Worm (Caenorhabditis elegans): ENCODE data around the gene R11F4.2.

Gene R11F4.2

DNA sequence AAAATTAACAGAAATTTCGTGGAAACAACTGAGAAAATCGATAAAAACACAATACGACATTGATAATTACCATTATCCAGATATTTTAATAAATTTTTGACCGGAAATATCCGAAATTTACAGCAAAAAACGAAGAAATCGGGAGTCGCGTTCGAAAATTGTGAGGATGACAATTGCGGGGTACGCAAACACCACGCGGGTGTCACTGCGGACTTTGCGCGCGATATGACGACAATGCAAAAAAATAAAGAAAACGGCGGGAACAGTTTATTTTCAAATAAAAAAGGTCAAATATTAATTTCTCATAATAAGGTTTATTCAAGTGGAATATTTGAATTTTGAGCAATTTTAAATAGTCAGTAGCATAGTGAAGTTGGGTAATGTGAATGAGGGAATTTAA lies 38.5 kb upstream of the R11F4.2 start, which contains the start of gene rpn-11 (continued):
- TF ChIP-seq fkh-10 (GFP tag; optimal IDR thresholded peaks at IDR 0.05) = peak; percentile 85
- peak; percentile 31 for TF ChIP-seq sup-37 (GFP tag; optimal IDR thresholded peaks at IDR 0.05)
- peak; percentile 65 for TF ChIP-seq zip-4 (GFP tag; optimal IDR thresholded peaks at IDR 0.05)
- TF ChIP-seq nhr-90 (tag; optimal IDR thresholded peaks at IDR 0.05; ENCODE audit: poor library complexity) = peak; percentile 86
- peak; percentile 98 for TF ChIP-seq F16B12.6 (tag; optimal IDR thresholded peaks at IDR 0.05)
- TF ChIP-seq lin-35 (GFP tag; optimal IDR thresholded peaks at IDR 0.05) = peak; percentile 98
- peak; percentile 94 for TF ChIP-seq nhr-47 (tag; optimal IDR thresholded peaks at IDR 0.05)
- TF ChIP-seq irx-1 (tag; optimal IDR thresholded peaks at IDR 0.05) = peak; percentile 75
- no peak for TF ChIP-seq hlh-4 (tag; optimal IDR thresholded peaks at IDR 0.05)
- peak; percentile 18 for TF ChIP-seq unc-30 (tag; optimal IDR thresholded peaks at IDR 0.05)
- TF ChIP-seq nhr-19 (GFP tag; conservative IDR thresholded peaks at IDR 0.05) = peak; percentile 88
- peak; percentile 66 for TF ChIP-seq C16A3.4 (tag; optimal IDR thresholded peaks at IDR 0.05)
- TF ChIP-seq ets-5 (GFP tag; IDR thresholded peaks at IDR 0.05) = no peak
- TF ChIP-seq elt-3 (tag; optimal IDR thresholded peaks at IDR 0.05) = peak in 2 of 6 experiments; percentile 62 to 67
- peak; percentile 96 to 97 (median 97) for TF ChIP-seq dpl-1 (GFP tag; optimal IDR thresholded peaks at IDR 0.05)
- TF ChIP-seq ceh-90 (tag; optimal IDR thresholded peaks at IDR 0.05) = peak; percentile 8
- no peak for TF ChIP-seq zag-1 (tag; optimal IDR thresholded peaks at IDR 0.05)
- peak; percentile 94 for TF ChIP-seq nhr-71 (tag; optimal IDR thresholded peaks at IDR 0.05)
- TF ChIP-seq ama-1 (optimal IDR thresholded peaks at IDR 0.05) = no peak
- TF ChIP-seq unc-98 (GFP tag; IDR thresholded peaks at IDR 0.05) = peak; percentile 27; the same call in 1 of the 2 replicates
- peak; percentile 72 for TF ChIP-seq lin-15B (tag; optimal IDR thresholded peaks at IDR 0.05)
- TF ChIP-seq fkh-4 (tag; optimal IDR thresholded peaks at IDR 0.05; ENCODE audit: borderline replicate concordance) = peak; percentile 64
- TF ChIP-seq lin-14 (GFP tag; optimal IDR thresholded peaks at IDR 0.05) = peak; percentile 83
- TF ChIP-seq skn-1 (tag; optimal IDR thresholded peaks at IDR 0.05) = peak; percentile 99
- no peak for TF ChIP-seq ceh-63 (GFP tag; optimal IDR thresholded peaks at IDR 0.05)
- TF ChIP-seq Y116A8C.19 (tag; optimal IDR thresholded peaks at IDR 0.05; ENCODE audit: borderline replicate concordance) = peak; percentile 13
- TF ChIP-seq aly-2 (tag; optimal IDR thresholded peaks at IDR 0.05) = peak; percentile 22
- TF ChIP-seq jun-1 (tag; optimal IDR thresholded peaks at IDR 0.05) = peak; percentile 71
- peak; percentile 75 for TF ChIP-seq mab-9 (GFP tag; IDR thresholded peaks at IDR 0.05)
- peak; percentile 40 for TF ChIP-seq hpl-2 (GFP tag; optimal IDR thresholded peaks at IDR 0.05)
- peak; percentile 81 for TF ChIP-seq lir-3 (tag; optimal IDR thresholded peaks at IDR 0.05; ENCODE audit: poor library complexity)
- peak in 1 of 2 experiments; percentile 76 for TF ChIP-seq ztf-11 (tag; optimal IDR thresholded peaks at IDR 0.05)
- peak; percentile 82 for TF ChIP-seq ceh-8 (GFP tag; optimal IDR thresholded peaks at IDR 0.05)

- TF ChIP-seq nhr-84 (tag; optimal IDR thresholded peaks at IDR 0.05) (no peak), lin-35 (GFP tag; optimal IDR thresholded peaks at IDR 0.05) (no peak), pqm-1 (tag; optimal IDR thresholded peaks at IDR 0.05) (no peak), ceh-90 (tag; optimal IDR thresholded peaks at IDR 0.05) (no peak), unc-86 (tag; optimal IDR thresholded peaks at IDR 0.05) (no peak), hlh-4 (tag; optimal IDR thresholded peaks at IDR 0.05) (no peak), egl-27 (tag; optimal IDR thresholded peaks at IDR 0.05) (no peak), sptf-1 (tag; optimal IDR thresholded peaks at IDR 0.05) (no peak), unc-62 (GFP tag; optimal IDR thresholded peaks at IDR 0.05) (no peak), ets-5 (GFP tag; IDR thresholded peaks at IDR 0.05) (no peak), isw-1 (GFP tag; IDR thresholded peaks at IDR 0.05) (no peak), tbx-2 (tag; optimal IDR thresholded peaks at IDR 0.05) (no peak), mab-9 (GFP tag; IDR thresholded peaks at IDR 0.05) (no peak)
These were observed 37.5 kb upstream of the R11F4.2 start, which contains the start of gene K07D4.2 for ce11 chrII:4045396-4045795. K07D4.2 (minus strand) TSS chrII:4045496.

Data from whole organism, L1 larva.